Fruit fly (Drosophila melanogaster): ENCODE data around the gene Ccn.

- TF ChIP-seq CTCF (optimal IDR thresholded peaks at IDR 0.05), result no peak
- no peak for TF ChIP-seq CG8478 (optimal IDR thresholded peaks at IDR 0.05)
These were observed 26.2 kb upstream of the Ccn start for dm6 chr3L:17663647-17664046.

All from S2 (cell line).